Worm (Caenorhabditis elegans) whole organism, young adult: ENCODE results near the gene Y67D8B.3.

Source experiments
- B0261.1 ChIP-seq: sonication (generic microtip); optimal IDR thresholded peaks from 2 replicates; lab custom pipeline; 2016; ENCODE audit warnings: mild to moderate bottlenecking, missing genetic modification characterization, moderate library complexity, missing compliant biosample characterization
- B0336.3 ChIP-seq: fragments of 200-800 bp; sonication (Bioruptor generic); IDR thresholded peaks from 2 replicates; pipeline ENCODE4 v1.3.6; 2022; ENCODE audit warnings: missing genetic modification characterization, missing compliant biosample characterization
- C17E4.6 ChIP-seq: fragments of 200-800 bp; sonication (Bioruptor generic); IDR thresholded peaks from 2 replicates; pipeline ENCODE4 v1.3.6; 2022; ENCODE audit warnings: missing genetic modification reagents, missing genetic modification characterization, missing compliant biosample characterization
- D2030.7 ChIP-seq: fragments of 200-800 bp; sonication (Bioruptor generic); IDR thresholded peaks from 2 replicates; pipeline ENCODE4 v1.3.6; 2022; ENCODE audit warnings: missing genetic modification reagents, missing genetic modification characterization, missing compliant biosample characterization
- F10E7.11 ChIP-seq: sonication (generic microtip); optimal IDR thresholded peaks from 2 replicates; lab custom pipeline; 2017; ENCODE audit warnings: mild to moderate bottlenecking, missing genetic modification characterization, moderate library complexity, missing compliant biosample characterization
- F49E8.2 ChIP-seq: sonication (generic microtip); optimal IDR thresholded peaks from 3 replicates; lab custom pipeline; 2017; ENCODE audit warnings: missing genetic modification characterization, mild to moderate bottlenecking, missing compliant biosample characterization, antibody characterized with exemption, moderate library complexity; ENCODE audit not compliant: insufficient read depth
- K11D2.4 ChIP-seq: fragments of 200-800 bp; sonication (Bioruptor generic); IDR thresholded peaks from 2 replicates; pipeline ENCODE4 v1.3.6; 2022; ENCODE audit warnings: missing genetic modification reagents, missing genetic modification characterization, missing compliant biosample characterization
- ZK185.1 ChIP-seq: sonication (generic microtip); optimal IDR thresholded peaks from 2 replicates; lab custom pipeline; 2016; ENCODE audit warnings: mild to moderate bottlenecking, missing genetic modification characterization, missing compliant biosample characterization; ENCODE audit not compliant: poor library complexity, severe bottlenecking
- ama-1 ChIP-seq, 3 experiments: fragments of 150-350 bp in 1 of 3; sonication (generic microtip) in 2 of 3; optimal IDR thresholded peaks; 2 replicates each; lab custom pipeline; 2014 to 2018; ENCODE audit warnings: missing biosample characterization in 2 of 3, missing genetic modification characterization in 2 of 3, missing genetic modification reagents in 2 of 3
- attf-3 ChIP-seq: fragments of 200-800 bp; sonication (Bioruptor generic); conservative IDR thresholded peaks from 2 replicates; pipeline ENCODE4 v1.3.6; 2022; ENCODE audit warnings: missing genetic modification reagents, missing genetic modification characterization, missing compliant biosample characterization
- bed-1 ChIP-seq: fragments of 200-800 bp; sonication (Bioruptor generic); IDR thresholded peaks from 2 replicates; pipeline ENCODE4 v1.3.6; 2022; ENCODE audit warnings: missing genetic modification reagents, missing genetic modification characterization, missing compliant biosample characterization
- ceh-100 ChIP-seq: fragments of 200-800 bp; sonication (Bioruptor generic); IDR thresholded peaks from 2 replicates; pipeline ENCODE4 v1.3.6; 2022; ENCODE audit warnings: missing genetic modification reagents, missing genetic modification characterization, missing compliant biosample characterization
- ceh-27 ChIP-seq: fragments of 200-800 bp; sonication (Bioruptor generic); optimal IDR thresholded peaks from 2 replicates; lab custom pipeline; 2018; ENCODE audit warnings: mild to moderate bottlenecking, missing genetic modification characterization, moderate library complexity, missing compliant biosample characterization
- chd-7 ChIP-seq: sonication (generic microtip); optimal IDR thresholded peaks from 2 replicates; lab custom pipeline; 2016; ENCODE audit warnings: mild to moderate bottlenecking, missing genetic modification characterization, moderate library complexity, missing compliant biosample characterization
- die-1 ChIP-seq: sonication (generic microtip); optimal IDR thresholded peaks from 2 replicates; lab custom pipeline; 2016; ENCODE audit warnings: missing genotype, mild to moderate bottlenecking, missing genetic modification characterization, missing compliant biosample characterization
- egl-18 ChIP-seq: fragments of 200-800 bp; sonication (Bioruptor generic); IDR thresholded peaks from 2 replicates; pipeline ENCODE4 v1.3.6; 2022; ENCODE audit warnings: missing genetic modification reagents, missing genetic modification characterization, missing compliant biosample characterization
- egrh-3 ChIP-seq: fragments of 200-800 bp; sonication (Bioruptor generic); IDR thresholded peaks from 2 replicates; pipeline ENCODE4 v1.3.6; 2022; ENCODE audit warnings: missing genetic modification reagents, missing genetic modification characterization, missing compliant biosample characterization
- him-1 ChIP-seq: sonication (generic microtip); optimal IDR thresholded peaks from 2 replicates; lab custom pipeline; 2016; ENCODE audit warnings: missing genotype, missing genetic modification reagents, missing genetic modification characterization, missing compliant biosample characterization
- hlh-12 ChIP-seq: sonication (generic microtip); optimal IDR thresholded peaks from 2 replicates; lab custom pipeline; 2016; ENCODE audit warnings: missing genetic modification characterization, missing compliant biosample characterization
- hrde-1 ChIP-seq: sonication (generic microtip); optimal IDR thresholded peaks from 2 replicates; lab custom pipeline; 2016; ENCODE audit warnings: missing genetic modification characterization, mild to moderate bottlenecking, missing compliant biosample characterization, moderate library complexity, missing genotype, missing genetic modification reagents, borderline replicate concordance
- let-607 ChIP-seq, 2 experiments: fragments of 200-800 bp in 1 of 2; sonication (Bioruptor generic) in 1 of 2; sonication (generic microtip) in 1 of 2; optimal IDR thresholded peaks; 2 replicates each; lab custom pipeline; 2016 to 2018; ENCODE audit warnings: mild to moderate bottlenecking in 2 of 2, missing compliant biosample characterization in 2 of 2, missing genetic modification characterization in 2 of 2, moderate library complexity in 2 of 2, missing genotype in 1 of 2
- lin-35 ChIP-seq, 3 experiments: fragments of 150-350 bp in 2 of 3; sonication (generic microtip) in 1 of 3; optimal IDR thresholded peaks; 2 replicates each; lab custom pipeline; 2014 to 2018; ENCODE audit warnings: missing biosample characterization in 3 of 3, missing genetic modification characterization in 3 of 3, missing genetic modification reagents in 3 of 3
- lir-1 ChIP-seq: fragments of 200-800 bp; sonication (Bioruptor generic); conservative IDR thresholded peaks from 2 replicates; pipeline ENCODE4 v1.3.6; 2022; ENCODE audit warnings: missing genetic modification reagents, missing genetic modification characterization, missing compliant biosample characterization
- lsy-27 ChIP-seq: sonication (generic microtip); optimal IDR thresholded peaks from 2 replicates; lab custom pipeline; 2017; ENCODE audit warnings: missing genetic modification characterization, mild to moderate bottlenecking, missing compliant biosample characterization, antibody characterized with exemption, missing genotype, borderline replicate concordance; ENCODE audit not compliant: insufficient read depth
- madf-10 ChIP-seq: sonication (generic microtip); optimal IDR thresholded peaks from 2 replicates; lab custom pipeline; 2016; ENCODE audit warnings: mild to moderate bottlenecking, missing genetic modification characterization, missing compliant biosample characterization
- madf-3 ChIP-seq: fragments of 200-800 bp; sonication (Bioruptor generic); IDR thresholded peaks from 2 replicates; pipeline ENCODE4 v1.3.6; 2022; ENCODE audit warnings: missing genetic modification reagents, missing genetic modification characterization, missing compliant biosample characterization
- mcd-1 ChIP-seq: fragments of 200-800 bp; sonication (Bioruptor generic); IDR thresholded peaks from 2 replicates; pipeline ENCODE4 v1.3.6; 2022; ENCODE audit warnings: missing genetic modification reagents, missing genetic modification characterization, missing compliant biosample characterization
- nfya-2 ChIP-seq: fragments of 200-800 bp; sonication (Bioruptor generic); IDR thresholded peaks from 2 replicates; pipeline ENCODE4 v1.3.6; 2022; ENCODE audit warnings: missing genetic modification reagents, missing genetic modification characterization, missing compliant biosample characterization
- nhr-80 ChIP-seq: sonication (generic microtip); optimal IDR thresholded peaks from 2 replicates; lab custom pipeline; 2016; ENCODE audit warnings: missing genetic modification characterization, missing compliant biosample characterization
- pbrm-1 ChIP-seq: fragments of 200-800 bp; sonication (Bioruptor generic); IDR thresholded peaks from 2 replicates; pipeline ENCODE4 v1.3.6; 2022; ENCODE audit warnings: missing genetic modification reagents, missing genetic modification characterization, missing compliant biosample characterization
- repo-1 ChIP-seq: sonication (generic microtip); optimal IDR thresholded peaks from 2 replicates; lab custom pipeline; 2017; ENCODE audit warnings: mild to moderate bottlenecking, missing genetic modification characterization, missing compliant biosample characterization
- rpc-1 ChIP-seq, 2 experiments: fragments of 150-350 bp in 1 of 2; sonication (generic microtip) in 1 of 2; optimal IDR thresholded peaks; 2 replicates each; lab custom pipeline; 2014 to 2018; ENCODE audit warnings: missing biosample characterization in 1 of 2, missing genetic modification characterization in 1 of 2, missing genetic modification reagents in 1 of 2, missing genotype in 1 of 2
- sea-2 ChIP-seq: fragments of 200-800 bp; sonication (Bioruptor generic); IDR thresholded peaks from 2 replicates; pipeline ENCODE4 v1.3.6; 2022; ENCODE audit warnings: missing genetic modification characterization, missing compliant biosample characterization
- snpc-3.4 ChIP-seq: sonication (generic microtip); optimal IDR thresholded peaks from 2 replicates; lab custom pipeline; 2017; ENCODE audit warnings: missing genetic modification characterization, mild to moderate bottlenecking, missing compliant biosample characterization, antibody characterized with exemption, moderate library complexity, missing genotype, missing genetic modification reagents
- snpc-4 ChIP-seq, 5 experiments: fragments of 150-350 bp in 1 of 5; sonication (generic microtip) in 4 of 5; optimal IDR thresholded peaks; 2 replicates each; lab custom pipeline; 2014 to 2018; ENCODE audit warnings: missing genetic modification characterization in 5 of 5, missing biosample characterization in 3 of 5, antibody characterized with exemption in 2 of 5, mild to moderate bottlenecking in 2 of 5, missing compliant biosample characterization in 2 of 5, missing genotype in 2 of 5, moderate library complexity in 2 of 5, missing genetic modification reagents in 1 of 5
- sptf-2 ChIP-seq: fragments of 200-800 bp; sonication (Bioruptor generic); optimal IDR thresholded peaks from 2 replicates; lab custom pipeline; 2018; ENCODE audit warnings: mild to moderate bottlenecking, missing genetic modification characterization, missing compliant biosample characterization
- unc-62 ChIP-seq: fragments of 150-350 bp; optimal IDR thresholded peaks from 2 replicates; lab custom pipeline; 2014; ENCODE audit warnings: missing biosample characterization, missing genetic modification reagents, missing genetic modification characterization
- zfh-2 ChIP-seq: fragments of 200-800 bp; sonication (Bioruptor generic); conservative IDR thresholded peaks from 2 replicates; pipeline ENCODE4 v1.3.6; 2022; ENCODE audit warnings: missing genetic modification reagents, missing genetic modification characterization, missing compliant biosample characterization
- ztf-25 ChIP-seq: fragments of 200-800 bp; sonication (Bioruptor generic); IDR thresholded peaks from 2 replicates; pipeline ENCODE4 v1.3.6; 2022; ENCODE audit warnings: missing genetic modification reagents, missing genetic modification characterization, missing compliant biosample characterization
- ztf-26 ChIP-seq: sonication (generic microtip); optimal IDR thresholded peaks from 2 replicates; lab custom pipeline; 2017; ENCODE audit warnings: missing genetic modification characterization, missing compliant biosample characterization
- ztf-28 ChIP-seq: fragments of 200-800 bp; sonication (Bioruptor generic); IDR thresholded peaks from 2 replicates; pipeline ENCODE4 v1.3.6; 2022; ENCODE audit warnings: missing genetic modification reagents, missing genetic modification characterization, missing compliant biosample characterization
- ztf-3 ChIP-seq: fragments of 200-800 bp; sonication (Bioruptor generic); optimal IDR thresholded peaks from 2 replicates; lab custom pipeline; 2018; ENCODE audit warnings: mild to moderate bottlenecking, missing genetic modification characterization, missing compliant biosample characterization
- ztf-6 ChIP-seq: fragments of 200-800 bp; sonication (Bioruptor generic); IDR thresholded peaks from 2 replicates; pipeline ENCODE4 v1.3.6; 2022; ENCODE audit warnings: missing genetic modification reagents, missing genetic modification characterization, missing compliant biosample characterization

The Y67D8B.3 gene

DNA sequence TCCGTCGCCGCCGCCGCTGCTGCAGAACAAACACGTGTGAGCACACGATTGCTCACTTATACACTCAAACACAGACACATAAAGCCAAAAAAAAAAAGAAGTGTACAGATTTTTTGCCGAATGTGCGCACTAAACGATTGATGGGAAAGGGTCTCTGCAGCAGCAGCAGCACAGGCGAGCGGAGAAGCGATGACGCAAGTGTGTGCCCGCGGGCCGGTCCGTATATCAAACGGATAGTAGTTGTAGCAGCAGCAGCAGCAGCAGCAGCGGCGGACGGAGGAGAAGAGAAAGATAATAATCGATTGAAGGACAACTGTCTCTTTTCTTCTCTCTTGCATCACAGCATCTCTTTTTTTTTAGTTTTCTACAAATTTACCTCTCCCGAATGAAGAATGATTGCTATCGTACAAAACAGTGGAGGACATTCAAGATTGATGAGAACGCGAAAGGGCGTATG is 31.4 kb upstream of the Y67D8B.3 start (continued):
- TF ChIP-seq ztf-28 (GFP tag; lab: Robert Waterston, UW) = no peak
- peak; percentile 28 for TF ChIP-seq madf-10 (tag; lab: Kevin White, UChicago)
- no peak for TF ChIP-seq lin-35 (GFP tag; optimal IDR thresholded peaks at IDR 0.05; lab: Kevin White, UChicago)
- peak; percentile 83 for TF ChIP-seq zfh-2 (GFP tag; lab: Robert Waterston, UW)
- TF ChIP-seq mcd-1 = peak; percentile 39; the same call in 1 of the 2 replicates
- no peak for TF ChIP-seq hlh-12
- TF ChIP-seq snpc-4 (GFP tag; optimal IDR thresholded peaks at IDR 0.05; lab: Kevin White, UChicago) = no peak
- peak in 1 of 4 experiments; percentile 5 for TF ChIP-seq snpc-4 (tag; optimal IDR thresholded peaks at IDR 0.05; lab: Kevin White, UChicago)
- no peak for TF ChIP-seq die-1
- no peak for TF ChIP-seq lir-1 (GFP tag; lab: Robert Waterston, UW)
- no peak for TF ChIP-seq ceh-100
- peak; percentile 5 for TF ChIP-seq ztf-26 (tag; lab: Kevin White, UChicago)
- no peak for TF ChIP-seq chd-7 (tag; lab: Kevin White, UChicago)
- no peak for TF ChIP-seq K11D2.4 (GFP tag; lab: Robert Waterston, UW)
- TF ChIP-seq egrh-3 (GFP tag; lab: Robert Waterston, UW) = peak; percentile 69
- peak; percentile 40 for TF ChIP-seq ZK185.1 (tag; lab: Kevin White, UChicago)
- TF ChIP-seq nfya-2 (GFP tag; lab: Robert Waterston, UW) = no peak
- peak; percentile 34 for TF ChIP-seq nhr-80 (tag; lab: Kevin White, UChicago)
- TF ChIP-seq D2030.7 (GFP tag; lab: Robert Waterston, UW) = no peak
- TF ChIP-seq ztf-25 (GFP tag; lab: Robert Waterston, UW) = no peak
- no peak for TF ChIP-seq ama-1 (optimal IDR thresholded peaks at IDR 0.05; lab: Kevin White, UChicago)
- no peak for TF ChIP-seq ama-1 (GFP tag; optimal IDR thresholded peaks at IDR 0.05; lab: Kevin White, UChicago)
- TF ChIP-seq let-607 (tag; optimal IDR thresholded peaks at IDR 0.05; lab: Kevin White, UChicago) = peak in 1 of 2 experiments; percentile 35

DNA sequence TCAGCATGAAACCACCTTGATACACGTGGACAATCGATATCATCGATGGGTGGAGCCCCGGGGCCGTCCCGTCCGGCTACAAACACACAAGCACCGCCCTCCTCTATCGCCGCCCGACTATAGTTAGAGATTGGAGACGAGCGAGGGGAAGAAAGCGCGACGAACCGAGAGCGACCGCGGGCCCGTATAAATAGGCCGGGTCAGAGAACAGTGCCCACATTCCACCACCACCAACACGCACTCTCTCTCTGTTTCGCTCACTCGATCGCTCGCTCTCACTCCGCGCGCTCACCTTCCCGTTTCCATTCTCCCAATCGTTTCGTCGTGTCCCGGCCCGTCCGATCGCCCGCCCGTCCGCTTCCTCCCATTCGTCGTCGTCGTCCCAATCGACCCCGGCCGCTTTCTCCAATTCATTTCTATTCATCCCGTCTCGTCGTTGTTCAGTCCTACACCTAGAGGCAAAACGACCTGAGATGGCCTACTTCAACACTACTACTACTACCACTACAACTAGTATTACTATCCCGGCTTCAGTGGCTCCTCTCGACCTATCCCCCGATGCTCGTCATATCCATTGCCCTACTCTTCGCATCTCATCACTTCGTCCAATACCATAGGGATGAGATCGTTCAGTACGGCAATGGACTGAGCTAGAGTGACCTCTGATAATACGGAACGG is 30.8 kb upstream of the Y67D8B.3 start:
- no peak for TF ChIP-seq ztf-3 (GFP tag; lab: Kevin White, UChicago)
- no peak for TF ChIP-seq ztf-28 (GFP tag; lab: Robert Waterston, UW)
- TF ChIP-seq F49E8.2 (tag; lab: Kevin White, UChicago) = no peak
- TF ChIP-seq pbrm-1 (GFP tag; lab: Robert Waterston, UW) = 0 out of 2 replicates have a peak, but pooled peaks have one; percentile 40
- no peak for TF ChIP-seq B0261.1 (tag; lab: Kevin White, UChicago)
- no peak for TF ChIP-seq ztf-6 (GFP tag; lab: Robert Waterston, UW)
- no peak for TF ChIP-seq snpc-4 (GFP tag; optimal IDR thresholded peaks at IDR 0.05; lab: Kevin White, UChicago)
- TF ChIP-seq snpc-4 (tag; optimal IDR thresholded peaks at IDR 0.05; lab: Kevin White, UChicago) = peak in 1 of 4 experiments; percentile 32
- TF ChIP-seq sea-2 (GFP tag; lab: Robert Waterston, UW) = no peak
- TF ChIP-seq him-1 = no peak
- TF ChIP-seq B0336.3 = peak; percentile 43; the same call in 1 of the 2 replicates
- peak; percentile 53 for TF ChIP-seq mcd-1
- no peak for TF ChIP-seq egl-18
- no peak for TF ChIP-seq madf-3 (GFP tag; lab: Robert Waterston, UW)
- no peak for TF ChIP-seq unc-62 (GFP tag; lab: Kevin White, UChicago)
- TF ChIP-seq lin-35 (GFP tag; optimal IDR thresholded peaks at IDR 0.05; lab: Kevin White, UChicago) = no peak
- no peak for TF ChIP-seq hrde-1
- TF ChIP-seq lsy-27 (tag; lab: Kevin White, UChicago) = no peak
- TF ChIP-seq lir-1 (GFP tag; lab: Robert Waterston, UW) = no peak
- TF ChIP-seq ceh-27 (GFP tag; lab: Kevin White, UChicago) = no peak
- no peak for TF ChIP-seq F10E7.11 (tag; lab: Kevin White, UChicago)
- no peak for TF ChIP-seq bed-1 (GFP tag; lab: Robert Waterston, UW)
- no peak for TF ChIP-seq sptf-2
- no peak for TF ChIP-seq chd-7 (tag; lab: Kevin White, UChicago)
- peak; percentile 86 for TF ChIP-seq egrh-3 (GFP tag; lab: Robert Waterston, UW)
- TF ChIP-seq snpc-3.4 (tag; lab: Kevin White, UChicago) = no peak
- no peak; the same call in 1 of the 2 replicates for TF ChIP-seq C17E4.6 (GFP tag; lab: Robert Waterston, UW)
- peak; percentile 38 for TF ChIP-seq repo-1
- TF ChIP-seq rpc-1 (optimal IDR thresholded peaks at IDR 0.05; lab: Kevin White, UChicago) = no peak
- TF ChIP-seq rpc-1 (tag; optimal IDR thresholded peaks at IDR 0.05; lab: Kevin White, UChicago) = no peak
- no peak for TF ChIP-seq attf-3 (GFP tag; lab: Robert Waterston, UW)
